Worm (Caenorhabditis elegans) whole organism, midembryonic: ENCODE measurements around the gene cest-25.

ENCODE experiments used
- T22C8.4 ChIP-seq: fragments of 200-800 bp; sonication (Bioruptor generic); IDR thresholded peaks from 2 replicates; pipeline ENCODE4 v1.3.6; 2022; ENCODE audit warnings: missing genetic modification characterization, missing compliant biosample characterization
- cog-1 ChIP-seq: sonication (generic microtip); optimal IDR thresholded peaks from 2 replicates; lab custom pipeline; 2016; ENCODE audit warnings: missing genetic modification characterization, missing compliant biosample characterization
- flt-1 ChIP-seq: fragments of 200-800 bp; sonication (Bioruptor generic); IDR thresholded peaks from 2 replicates; pipeline ENCODE4 v1.3.6; 2022; ENCODE audit warnings: missing genetic modification characterization, missing compliant biosample characterization
- klf-2 ChIP-seq: fragments of 200-800 bp; sonication (Bioruptor generic); conservative IDR thresholded peaks from 2 replicates; pipeline ENCODE4 v1.3.6; 2022; ENCODE audit warnings: missing genetic modification reagents, missing genetic modification characterization, missing compliant biosample characterization
- tab-1 ChIP-seq: fragments of 200-800 bp; sonication (Bioruptor generic); IDR thresholded peaks from 2 replicates; pipeline ENCODE4 v1.3.6; 2022; ENCODE audit warnings: missing genetic modification characterization, missing compliant biosample characterization
- ztf-23 ChIP-seq: fragments of 200-800 bp; sonication (Bioruptor generic); IDR thresholded peaks from 2 replicates; pipeline ENCODE4 v1.3.6; 2022; ENCODE audit warnings: missing genetic modification reagents, missing genetic modification characterization, missing compliant biosample characterization
- ztf-29 ChIP-seq: fragments of 200-800 bp; sonication (Bioruptor generic); IDR thresholded peaks from 2 replicates; pipeline ENCODE4 v1.3.6; 2022; ENCODE audit warnings: missing genetic modification reagents, missing genetic modification characterization, missing compliant biosample characterization

DNA sequence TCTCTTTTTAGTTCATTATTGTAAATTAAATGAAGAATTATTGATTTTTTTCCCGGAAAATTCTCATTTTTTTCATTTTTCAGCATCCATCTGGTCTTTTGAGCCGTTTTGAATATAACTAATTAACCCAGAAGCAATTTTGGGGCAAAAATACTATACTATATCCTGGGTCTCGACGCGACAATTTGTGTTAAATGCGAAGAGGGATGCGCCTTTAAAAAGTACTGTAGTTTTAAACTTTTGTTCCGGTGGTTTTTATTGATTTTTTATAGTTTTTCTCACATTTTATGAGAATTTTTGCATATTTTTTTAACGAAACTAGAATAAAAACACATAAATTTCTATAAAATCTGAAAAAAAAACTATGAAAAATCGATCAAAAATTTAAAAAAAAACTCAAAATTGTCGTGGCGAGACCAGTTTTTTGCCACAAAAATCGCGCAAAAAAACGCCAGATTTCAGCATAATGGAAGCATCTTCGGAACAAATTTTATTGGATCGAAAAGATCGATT is 48.7 kb upstream of the cest-25 start, which contains the start of gene tbcc-1:
- 0 out of 2 replicates have a peak, but pooled peaks have one; percentile 8 for TF ChIP-seq T22C8.4 (GFP tag; lab: Robert Waterston, UW)
- no peak for TF ChIP-seq ztf-29 (GFP tag; lab: Robert Waterston, UW)
- TF ChIP-seq flt-1, result no peak
- TF ChIP-seq tab-1 (GFP tag; lab: Robert Waterston, UW), result no peak
- no peak for TF ChIP-seq klf-2
- no peak for TF ChIP-seq ztf-23
- TF ChIP-seq cog-1 (tag; lab: Kevin White, UChicago), result no peak
